Fruit fly (Drosophila melanogaster) whole organism, embryonic: Measurements from ENCODE around the gene aqz.

Source experiments
- CG12236 ChIP-seq: fragments of 200-800 bp; sonication (Bioruptor generic); optimal IDR thresholded peaks from 2 replicates; lab custom pipeline; 2016; ENCODE audit warnings: missing biosample characterization, missing genetic modification characterization
- CG12744 ChIP-seq: fragments of 200-800 bp; sonication (Bioruptor generic); optimal IDR thresholded peaks from 2 replicates; lab custom pipeline; 2016; ENCODE audit warnings: missing biosample characterization, missing genetic modification characterization
- CG13287 ChIP-seq: fragments of 200-800 bp; sonication (Bioruptor generic); IDR thresholded peaks from 2 replicates; pipeline ENCODE4 v1.3.6; 2022; ENCODE audit warnings: missing biosample characterization, missing genetic modification characterization; ENCODE audit not compliant: partially characterized antibody
- CG15269 ChIP-seq: fragments of 200-800 bp; sonication (Bioruptor generic); optimal IDR thresholded peaks from 2 replicates; lab custom pipeline; 2018; ENCODE audit warnings: missing biosample characterization, mild to moderate bottlenecking, missing genetic modification characterization, moderate library complexity
- CG17912 ChIP-seq: fragments of 200-800 bp; sonication (Bioruptor generic); optimal IDR thresholded peaks from 2 replicates; lab custom pipeline; 2018; ENCODE audit warnings: missing biosample characterization, mild to moderate bottlenecking, missing genetic modification characterization
- CG31388 ChIP-seq: fragments of 200-800 bp; sonication (Bioruptor generic); optimal IDR thresholded peaks from 2 replicates; lab custom pipeline; 2016; ENCODE audit warnings: missing biosample characterization, missing genetic modification characterization
- CG34224 ChIP-seq: fragments of 200-800 bp; sonication (Bioruptor generic); IDR thresholded peaks from 3 replicates; pipeline ENCODE4 v1.3.6; 2022; ENCODE audit warnings: missing biosample characterization, missing genetic modification characterization; ENCODE audit not compliant: partially characterized antibody
- CG4707 ChIP-seq: fragments of 200-800 bp; sonication (Bioruptor generic); optimal IDR thresholded peaks from 2 replicates; lab custom pipeline; 2018; ENCODE audit warnings: missing biosample characterization, mild to moderate bottlenecking, missing genetic modification characterization, moderate library complexity
- CG6254 ChIP-seq: fragments of 200-800 bp; sonication (Bioruptor generic); optimal IDR thresholded peaks from 3 replicates; lab custom pipeline; 2017; ENCODE audit warnings: mild to moderate bottlenecking, missing biosample characterization, missing genetic modification reagents, missing genetic modification characterization
- CG6854 ChIP-seq: fragments of 200-800 bp; sonication (Bioruptor generic); optimal IDR thresholded peaks from 3 replicates; lab custom pipeline; 2017; ENCODE audit warnings: missing biosample characterization, mild to moderate bottlenecking, missing genetic modification characterization
- CG7556 ChIP-seq: fragments of 200-800 bp; sonication (Bioruptor generic); optimal IDR thresholded peaks from 2 replicates; lab custom pipeline; 2017; ENCODE audit warnings: missing biosample characterization, mild to moderate bottlenecking, missing genetic modification characterization
- CG8290 ChIP-seq, 3 experiments: fragments of 200-800 bp; sonication (Bioruptor generic); optimal IDR thresholded peaks; 2 replicates each; lab custom pipeline; 2016 to 2019; ENCODE audit warnings: missing biosample characterization in 3 of 3, missing genetic modification characterization in 3 of 3, mild to moderate bottlenecking in 2 of 3, moderate library complexity in 1 of 3
- CG8765 ChIP-seq: fragments of 200-800 bp; sonication (Bioruptor generic); IDR thresholded peaks from 2 replicates; pipeline ENCODE4 v1.3.6; 2022; ENCODE audit warnings: missing biosample characterization, missing genetic modification characterization
- CrebB ChIP-seq: fragments of 200-800 bp; sonication (Bioruptor generic); optimal IDR thresholded peaks from 3 replicates; lab custom pipeline; 2018; ENCODE audit warnings: missing biosample characterization, mild to moderate bottlenecking, missing genetic modification characterization
- Elba2 ChIP-seq: fragments of 200-800 bp; sonication (Bioruptor generic); optimal IDR thresholded peaks from 3 replicates; lab custom pipeline; 2016; ENCODE audit warnings: missing biosample characterization, missing genetic modification characterization
- GATAe ChIP-seq: fragments of 200-800 bp; sonication (Bioruptor generic); conservative IDR thresholded peaks from 2 replicates; pipeline ENCODE4 v1.3.6; 2022; ENCODE audit warnings: missing biosample characterization, missing genetic modification characterization
- H15 ChIP-seq: fragments of 200-800 bp; sonication (Bioruptor generic); IDR thresholded peaks from 3 replicates; pipeline ENCODE4 v1.3.6; 2022; ENCODE audit warnings: missing biosample characterization, missing genetic modification characterization
- HLH3B ChIP-seq: fragments of 200-800 bp; sonication (Bioruptor generic); IDR thresholded peaks from 2 replicates; pipeline ENCODE4 v1.3.6; 2022; ENCODE audit warnings: missing biosample characterization, missing genetic modification characterization
- HLH4C ChIP-seq: fragments of 200-800 bp; sonication (Bioruptor generic); IDR thresholded peaks from 3 replicates; pipeline ENCODE4 v1.3.6; 2022; ENCODE audit warnings: missing biosample characterization, missing genetic modification characterization; ENCODE audit not compliant: partially characterized antibody
- HLH54F ChIP-seq: fragments of 200-800 bp; sonication (Bioruptor generic); optimal IDR thresholded peaks from 3 replicates; lab custom pipeline; 2016; ENCODE audit warnings: missing biosample characterization, missing genetic modification characterization
- Jarid2 ChIP-seq: fragments of 200-800 bp; sonication (Bioruptor generic); optimal IDR thresholded peaks from 3 replicates; lab custom pipeline; 2017; ENCODE audit warnings: mild to moderate bottlenecking, missing biosample characterization, missing genetic modification reagents, missing genetic modification characterization
- Neu2 ChIP-seq: fragments of 200-800 bp; sonication (Bioruptor generic); optimal IDR thresholded peaks from 3 replicates; lab custom pipeline; 2016; ENCODE audit warnings: missing biosample characterization, missing genetic modification characterization, borderline replicate concordance
- Nf-YC ChIP-seq: fragments of 200-800 bp; optimal IDR thresholded peaks from 3 replicates; lab custom pipeline; 2019; ENCODE audit warnings: missing biosample characterization, mild to moderate bottlenecking, missing genetic modification characterization, moderate library complexity
- Scr ChIP-seq: fragments of 200-800 bp; sonication (Bioruptor generic); IDR thresholded peaks from 2 replicates; pipeline ENCODE4 v1.3.6; 2022; ENCODE audit warnings: missing biosample characterization, missing genetic modification characterization; ENCODE audit not compliant: partially characterized antibody
- YL-1 ChIP-seq: fragments of 200-800 bp; sonication (Bioruptor generic); optimal IDR thresholded peaks from 3 replicates; lab custom pipeline; 2017; ENCODE audit warnings: missing biosample characterization, mild to moderate bottlenecking, missing genetic modification characterization
- amos ChIP-seq: fragments of 200-800 bp; sonication (Bioruptor generic); IDR thresholded peaks from 2 replicates; pipeline ENCODE4 v1.3.6; 2022; ENCODE audit warnings: missing biosample characterization, missing genetic modification characterization; ENCODE audit not compliant: partially characterized antibody
- ash1 ChIP-seq: fragments of 200-800 bp; sonication (Bioruptor generic); optimal IDR thresholded peaks from 2 replicates; lab custom pipeline; 2018; ENCODE audit warnings: missing biosample characterization, mild to moderate bottlenecking, missing genetic modification characterization
- dmrt99B ChIP-seq: fragments of 200-800 bp; sonication (Bioruptor generic); optimal IDR thresholded peaks from 2 replicates; lab custom pipeline; 2018; ENCODE audit warnings: missing biosample characterization, mild to moderate bottlenecking, missing genetic modification characterization, moderate library complexity
- hbn ChIP-seq: fragments of 200-800 bp; sonication (Bioruptor generic); IDR thresholded peaks from 2 replicates; pipeline ENCODE4 v1.3.6; 2022; ENCODE audit warnings: missing biosample characterization, missing genetic modification characterization; ENCODE audit not compliant: partially characterized antibody
- kni ChIP-seq: fragments of 200-800 bp; sonication (Bioruptor generic); optimal IDR thresholded peaks from 3 replicates; lab custom pipeline; 2017; ENCODE audit warnings: mild to moderate bottlenecking, missing biosample characterization, missing genetic modification reagents, missing genetic modification characterization
- lmd ChIP-seq: fragments of 200-800 bp; sonication (Bioruptor generic); IDR thresholded peaks from 2 replicates; pipeline ENCODE4 v1.3.6; 2022; ENCODE audit warnings: missing biosample characterization, missing genetic modification characterization
- pros ChIP-seq: fragments of 200-800 bp; sonication (Bioruptor generic); optimal IDR thresholded peaks from 3 replicates; lab custom pipeline; 2019; ENCODE audit warnings: missing biosample characterization, mild to moderate bottlenecking, missing genetic modification characterization, moderate library complexity
- seq ChIP-seq: fragments of 200-800 bp; sonication (Bioruptor generic); IDR thresholded peaks from 2 replicates; pipeline ENCODE4 v1.3.6; 2022; ENCODE audit warnings: missing biosample characterization, missing genetic modification characterization
- sim ChIP-seq: fragments of 200-800 bp; sonication (Bioruptor generic); IDR thresholded peaks from 2 replicates; pipeline ENCODE4 v1.3.6; 2022; ENCODE audit warnings: missing biosample characterization, missing genetic modification characterization
- stwl ChIP-seq: fragments of 200-800 bp; sonication (Bioruptor generic); optimal IDR thresholded peaks from 3 replicates; lab custom pipeline; 2018; ENCODE audit warnings: missing biosample characterization, mild to moderate bottlenecking, missing genetic modification characterization, moderate library complexity
- tgo ChIP-seq: fragments of 200-800 bp; sonication (Bioruptor generic); IDR thresholded peaks from 3 replicates; pipeline ENCODE4 v1.3.6; 2022; ENCODE audit warnings: missing biosample characterization, missing genetic modification characterization
- z ChIP-seq: fragments of 200-800 bp; sonication (Bioruptor generic); IDR thresholded peaks from 3 replicates; pipeline ENCODE4 v1.3.6; 2022; ENCODE audit warnings: missing biosample characterization, missing genetic modification characterization

aqz gene

dm6 chr3R:8773135-8773534 lies 47.3 kb downstream of the aqz start, which contains the start of gene CG34301:
TSS of gene CG34301 (plus strand) at chr3R:8773435.
- TF ChIP-seq HLH3B (GFP tag; lab: Robert Waterston, UW) (no peak), lmd (GFP tag; lab: Robert Waterston, UW) (no peak), CG12236 (GFP tag; lab: Kevin White, UChicago) (no peak), HLH4C (GFP tag; lab: Robert Waterston, UW) (no peak), CG13287 (GFP tag; lab: Robert Waterston, UW) (0 out of 2 replicates have a peak, but pooled peaks have one; percentile 9), stwl (tag; lab: Kevin White, UChicago) (no peak), kni (GFP tag; lab: Kevin White, UChicago) (no peak), CG15269 (tag; lab: Kevin White, UChicago) (no peak), H15 (GFP tag; lab: Robert Waterston, UW) (no peak), CG34224 (no peak), CG17912 (no peak), Jarid2 (GFP tag; lab: Kevin White, UChicago) (peak; percentile 13), CG12744 (GFP tag; lab: Kevin White, UChicago) (no peak)
- TF ChIP-seq, all 482 proteins: peak for 2

dm6 chr3R:8772591-8772990 lies 47.9 kb downstream of the aqz start, which contains the start of gene CG13318:
TSS of gene CG13318 (minus strand) at chr3R:8772691.
- no peak for TF ChIP-seq z
- TF ChIP-seq CG4707 (GFP tag; lab: Kevin White, UChicago): no peak
- no peak for TF ChIP-seq Nf-YC
- no peak for TF ChIP-seq pros
- no peak for TF ChIP-seq CG13287 (GFP tag; lab: Robert Waterston, UW)
- no peak for TF ChIP-seq CG6254 (GFP tag; lab: Kevin White, UChicago)
- TF ChIP-seq Neu2 (GFP tag; lab: Kevin White, UChicago): no peak
- TF ChIP-seq CG8765 (GFP tag; lab: Robert Waterston, UW): no peak
- TF ChIP-seq GATAe: no peak
- no peak for TF ChIP-seq CrebB (tag; lab: Kevin White, UChicago)
- TF ChIP-seq Scr (GFP tag; lab: Robert Waterston, UW): no peak
- no peak for TF ChIP-seq sim (GFP tag; lab: Robert Waterston, UW)

dm6 chr3R:8769094-8769493 lies 51.4 kb downstream of the aqz start, which contains the start of gene CG8236:
TSS of gene CG8236 (plus strand) at chr3R:8769394.
- TF ChIP-seq dmrt99B (no peak), Elba2 (GFP tag; lab: Kevin White, UChicago) (no peak), CG31388 (GFP tag; lab: Kevin White, UChicago) (no peak), YL-1 (GFP tag; lab: Kevin White, UChicago) (no peak), ash1 (GFP tag; lab: Kevin White, UChicago) (no peak), amos (GFP tag; lab: Robert Waterston, UW) (no peak), tgo (no peak), CG7556 (no peak), seq (GFP tag; lab: Robert Waterston, UW) (no peak), CG6854 (no peak), HLH54F (GFP tag; lab: Kevin White, UChicago) (no peak), CG8290 (GFP tag; optimal IDR thresholded peaks at IDR 0.05; lab: Kevin White, UChicago) (no peak), CG8290 (tag; optimal IDR thresholded peaks at IDR 0.05; lab: Kevin White, UChicago) (no peak), hbn (GFP tag; lab: Robert Waterston, UW) (no peak)
